Fruit fly (Drosophila melanogaster) whole organism, embryonic: ENCODE measurements around the gene CG5781.

ENCODE experiments used
- CG10147 ChIP-seq: fragments of 200-800 bp; sonication (Bioruptor generic); optimal IDR thresholded peaks from 2 replicates; lab custom pipeline; 2019; ENCODE audit warnings: missing biosample characterization, mild to moderate bottlenecking, missing genetic modification characterization, moderate library complexity
- CrebB ChIP-seq: fragments of 200-800 bp; sonication (Bioruptor generic); optimal IDR thresholded peaks from 3 replicates; lab custom pipeline; 2018; ENCODE audit warnings: missing biosample characterization, mild to moderate bottlenecking, missing genetic modification characterization
- ash1 ChIP-seq: fragments of 200-800 bp; sonication (Bioruptor generic); optimal IDR thresholded peaks from 2 replicates; lab custom pipeline; 2018; ENCODE audit warnings: missing biosample characterization, mild to moderate bottlenecking, missing genetic modification characterization
- disco-r ChIP-seq: fragments of 200-800 bp; sonication (Bioruptor generic); optimal IDR thresholded peaks from 2 replicates; lab custom pipeline; 2016; ENCODE audit warnings: missing biosample characterization, missing genetic modification characterization
- fd102C ChIP-seq: fragments of 200-800 bp; sonication (Bioruptor generic); optimal IDR thresholded peaks from 2 replicates; lab custom pipeline; 2018; ENCODE audit warnings: missing biosample characterization, mild to moderate bottlenecking, missing genetic modification characterization, moderate library complexity
- kay ChIP-seq: fragments of 200-800 bp; sonication (Bioruptor generic); optimal IDR thresholded peaks from 2 replicates; lab custom pipeline; 2016; ENCODE audit warnings: missing biosample characterization, missing genetic modification characterization
- lola ChIP-seq, 3 experiments: fragments of >200 bp in 2 of 3; fragments of 200-800 bp in 1 of 3; sonication (Bioruptor generic) in 1 of 3; optimal IDR thresholded peaks; 2 replicates each; lab custom pipeline; 2017 to 2019; ENCODE audit warnings: missing biosample characterization in 3 of 3, missing genetic modification characterization in 3 of 3, mild to moderate bottlenecking in 1 of 3, moderate library complexity in 1 of 3
- onecut ChIP-seq: fragments of 200-800 bp; sonication (Bioruptor generic); IDR thresholded peaks from 2 replicates; pipeline ENCODE4 v1.3.6; 2022; ENCODE audit warnings: missing biosample characterization, missing genetic modification characterization
- ro ChIP-seq: fragments of 200-800 bp; sonication (Bioruptor generic); IDR thresholded peaks from 2 replicates; pipeline ENCODE4 v1.3.6; 2022; ENCODE audit warnings: missing biosample characterization, missing genetic modification characterization
- trh ChIP-seq: fragments of 200-800 bp; sonication (Bioruptor generic); optimal IDR thresholded peaks from 2 replicates; lab custom pipeline; 2016; ENCODE audit warnings: missing biosample characterization, missing genetic modification characterization

DNA sequence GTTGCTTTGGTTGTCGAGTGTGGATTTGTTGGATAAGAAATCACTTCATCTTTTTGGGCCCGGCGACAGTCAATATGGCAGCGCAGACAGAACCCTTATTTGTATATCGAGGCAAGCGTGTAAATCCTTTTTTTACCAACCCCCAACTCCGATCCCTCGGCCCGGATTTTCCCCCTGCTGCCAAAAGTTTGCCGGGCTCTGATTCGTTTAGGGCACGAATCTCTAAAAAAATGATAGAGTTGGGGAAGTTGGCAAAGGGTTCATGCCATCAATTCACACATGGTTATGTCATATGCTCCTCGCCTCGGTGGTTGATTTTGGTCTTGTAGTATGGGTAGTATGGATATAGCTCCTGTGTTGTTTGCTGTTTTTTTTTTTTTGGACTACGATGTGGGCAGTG lies 10.3 kb downstream of the CG5781 start:
- TF ChIP-seq fd102C (GFP tag; lab: Kevin White, UChicago) (no peak), onecut (GFP tag; lab: Robert Waterston, UW) (no peak), CrebB (tag; lab: Kevin White, UChicago) (no peak), kay (GFP tag; lab: Kevin White, UChicago) (no peak), lola (GFP tag; optimal IDR thresholded peaks at IDR 0.05; lab: Kevin White, UChicago) (no peak), disco-r (GFP tag; lab: Kevin White, UChicago) (no peak), ro (GFP tag; lab: Robert Waterston, UW) (no peak), trh (GFP tag; lab: Kevin White, UChicago) (no peak), CG10147 (GFP tag; lab: Kevin White, UChicago) (no peak), ash1 (GFP tag; lab: Kevin White, UChicago) (no peak)
